Worm (Caenorhabditis elegans) whole organism, L4 larva: ENCODE measurements around the gene srlf-20.

Source experiments
- aly-2 ChIP-seq: sonication (generic microtip); optimal IDR thresholded peaks from 2 replicates; lab custom pipeline; 2018; ENCODE audit warnings: missing biosample characterization, missing genetic modification characterization
- ceh-82 ChIP-seq: sonication (generic microtip); optimal IDR thresholded peaks from 2 replicates; lab custom pipeline; 2017; ENCODE audit warnings: missing biosample characterization, missing genetic modification characterization
- lin-38 ChIP-seq: fragments of 200-800 bp; sonication (Bioruptor generic); IDR thresholded peaks from 2 replicates; pipeline ENCODE4 v1.3.6; 2022; ENCODE audit warnings: missing genetic modification reagents, missing genetic modification characterization, missing compliant biosample characterization
- nhr-11 ChIP-seq: fragments of 150-350 bp; optimal IDR thresholded peaks from 2 replicates; lab custom pipeline; 2014; ENCODE audit warnings: missing biosample characterization, missing genetic modification characterization
- nhr-25 ChIP-seq: sonication (generic microtip); optimal IDR thresholded peaks from 2 replicates; lab custom pipeline; 2017; ENCODE audit warnings: missing genetic modification characterization, mild to moderate bottlenecking, missing compliant biosample characterization, antibody characterized with exemption, moderate library complexity, borderline replicate concordance; ENCODE audit not compliant: insufficient read depth
- spr-3 ChIP-seq: fragments of 200-800 bp; sonication (Bioruptor generic); optimal IDR thresholded peaks from 2 replicates; lab custom pipeline; 2018; ENCODE audit warnings: mild to moderate bottlenecking, missing genetic modification characterization, missing compliant biosample characterization
- unc-62 ChIP-seq, 3 experiments: fragments of 150-350 bp in 1 of 3; sonication (generic microtip); optimal IDR thresholded peaks in 2 of 3; peaks in 1 of 3; 1 replicate in 1 of 3; 2 replicates in 2 of 3; lab custom pipeline; 2014 to 2017; ENCODE audit warnings: missing biosample characterization in 3 of 3, missing genetic modification characterization in 3 of 3, missing genetic modification reagents in 3 of 3, missing genotype in 1 of 3

DNA sequence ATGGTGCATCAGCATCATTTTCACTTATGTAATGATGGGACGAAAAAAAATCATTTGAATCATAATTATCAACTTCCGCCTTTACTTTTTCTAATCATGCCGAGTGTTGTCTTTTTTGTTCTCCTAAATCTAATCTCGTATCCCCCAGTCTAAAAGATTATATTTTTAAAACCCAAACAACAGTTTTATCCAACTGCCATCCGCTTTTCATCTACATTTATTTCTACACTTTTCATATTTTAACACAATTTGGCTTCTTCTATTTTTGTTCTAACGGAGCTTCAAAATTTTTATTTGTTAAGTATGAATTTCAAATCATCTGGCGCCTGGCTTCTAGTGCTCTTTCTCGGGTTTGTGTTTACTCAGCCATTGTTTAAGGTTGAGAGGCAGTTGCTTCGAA, 41.6 kb upstream of the srlf-20 start, which contains the start of gene K09C6.3:
- TF ChIP-seq unc-62 (GFP tag; optimal IDR thresholded peaks at IDR 0.05 in 1 of 2; lab: Kevin White, UChicago), result no peak
- no peak for TF ChIP-seq unc-62 (tag; optimal IDR thresholded peaks at IDR 0.05; lab: Kevin White, UChicago)
- no peak for TF ChIP-seq nhr-25 (tag; lab: Kevin White, UChicago)
- no peak for TF ChIP-seq aly-2 (tag; lab: Kevin White, UChicago)
- no peak for TF ChIP-seq nhr-11 (tag; lab: Kevin White, UChicago)
- no peak for TF ChIP-seq lin-38
- no peak for TF ChIP-seq ceh-82 (tag; lab: Kevin White, UChicago)
- TF ChIP-seq spr-3, result no peak
